Worm (Caenorhabditis elegans) whole organism, midembryonic: ENCODE data around the gene Y43F8C.16.

Experiments
- T22C8.4 ChIP-seq: fragments of 200-800 bp; sonication (Bioruptor generic); IDR thresholded peaks from 2 replicates; pipeline ENCODE4 v1.3.6; 2022; ENCODE audit warnings: missing genetic modification characterization, missing compliant biosample characterization
- flt-1 ChIP-seq: fragments of 200-800 bp; sonication (Bioruptor generic); IDR thresholded peaks from 2 replicates; pipeline ENCODE4 v1.3.6; 2022; ENCODE audit warnings: missing genetic modification characterization, missing compliant biosample characterization
- ztf-23 ChIP-seq: fragments of 200-800 bp; sonication (Bioruptor generic); IDR thresholded peaks from 2 replicates; pipeline ENCODE4 v1.3.6; 2022; ENCODE audit warnings: missing genetic modification reagents, missing genetic modification characterization, missing compliant biosample characterization

DNA sequence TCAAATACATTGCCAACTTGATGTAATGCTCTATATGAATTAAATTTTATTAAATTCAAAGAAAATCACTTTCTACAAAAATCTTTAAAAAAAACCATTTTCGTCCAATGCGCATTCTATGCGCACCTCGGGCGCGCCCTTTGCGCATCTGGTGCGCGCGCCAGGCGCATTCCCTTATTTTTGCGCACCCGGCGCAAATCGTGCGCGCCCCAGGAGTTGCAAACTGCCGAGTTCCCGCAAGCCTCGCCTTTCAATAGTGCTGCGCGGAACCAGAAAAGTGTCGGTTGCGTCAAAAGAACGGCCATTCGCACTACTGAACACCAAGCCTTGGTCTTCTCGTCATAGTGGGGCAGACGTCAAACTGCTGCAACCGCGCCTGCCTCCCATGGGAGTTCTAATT lies 18.4 kb upstream of the Y43F8C.16 start:
- TF ChIP-seq T22C8.4 (GFP tag; lab: Robert Waterston, UW) (no peak), ztf-23 (GFP tag; lab: Robert Waterston, UW) (no peak), flt-1 (GFP tag; lab: Robert Waterston, UW) (no peak)
